Fruit fly (Drosophila melanogaster): Measurements from ENCODE around the gene CG13054.

Gene CG13054

dm6 chr3L:16217935-16218334 lies 39.1 kb downstream of the CG13054 start:
- TF ChIP-seq fru (GFP tag; optimal IDR thresholded peaks at IDR 0.05) (peak; percentile 17), Myc (optimal IDR thresholded peaks at IDR 0.05) (no peak)

- TF ChIP-seq lola (GFP tag; optimal IDR thresholded peaks at IDR 0.05) (no peak), Hr78 (GFP tag; optimal IDR thresholded peaks at IDR 0.05) (no peak), sage (GFP tag; optimal IDR thresholded peaks at IDR 0.05) (no peak), dmrt93B (GFP tag; optimal IDR thresholded peaks at IDR 0.05) (no peak), N (GFP tag; optimal IDR thresholded peaks at IDR 0.05) (no peak), OdsH (GFP tag; optimal IDR thresholded peaks at IDR 0.05) (no peak), sv (GFP tag; optimal IDR thresholded peaks at IDR 0.05) (no peak), Jra (GFP tag; optimal IDR thresholded peaks at IDR 0.05) (no peak), Sp1 (GFP tag; optimal IDR thresholded peaks at IDR 0.05) (no peak), pan (optimal IDR thresholded peaks at IDR 0.05) (no peak), br (GFP tag; optimal IDR thresholded peaks at IDR 0.05) (no peak), tai (GFP tag; optimal IDR thresholded peaks at IDR 0.05) (no peak), woc (GFP tag; optimal IDR thresholded peaks at IDR 0.05) (no peak), Mio (GFP tag; optimal IDR thresholded peaks at IDR 0.05) (no peak), Rel (GFP tag; optimal IDR thresholded peaks at IDR 0.05) (no peak), Rel (tag; optimal IDR thresholded peaks at IDR 0.05) (no peak)
Observed at dm6 chr3L:16217203-16217602, 39.8 kb downstream of the CG13054 start, which contains the start of gene CG13073. TSS of gene CG13073 (minus strand) at chr3L:16217303.

- TF ChIP-seq br (GFP tag; optimal IDR thresholded peaks at IDR 0.05) (peak; percentile 7), fru (GFP tag; optimal IDR thresholded peaks at IDR 0.05) (peak; percentile 39), psq (GFP tag; optimal IDR thresholded peaks at IDR 0.05) (peak; percentile 53), Sp1 (GFP tag; optimal IDR thresholded peaks at IDR 0.05) (peak; percentile 4), Vsx2 (GFP tag; optimal IDR thresholded peaks at IDR 0.05; ENCODE audit: partially characterized antibody) (no peak), dsf (GFP tag; optimal IDR thresholded peaks at IDR 0.05; ENCODE audit: borderline replicate concordance) (no peak), Abd-B (GFP tag; optimal IDR thresholded peaks at IDR 0.05) (no peak), sv (GFP tag; optimal IDR thresholded peaks at IDR 0.05) (no peak), Rel (GFP tag; optimal IDR thresholded peaks at IDR 0.05) (peak; percentile 16), Rel (tag; optimal IDR thresholded peaks at IDR 0.05) (no peak), Hnf4 (GFP tag; optimal IDR thresholded peaks at IDR 0.05) (no peak)
Observed at dm6 chr3L:16215816-16216215, 41.2 kb downstream of the CG13054 start.

- TF ChIP-seq sage (GFP tag; optimal IDR thresholded peaks at IDR 0.05): no peak
Observed at dm6 chr3L:16215411-16215810, 41.6 kb downstream of the CG13054 start.

dm6 chr3L:16214533-16215207 lies 42.3 kb downstream of the CG13054 start:
- no peak for TF ChIP-seq woc (GFP tag; optimal IDR thresholded peaks at IDR 0.05)
- TF ChIP-seq ey (GFP tag; optimal IDR thresholded peaks at IDR 0.05): no peak
- TF ChIP-seq h (GFP tag; optimal IDR thresholded peaks at IDR 0.05): no peak
- TF ChIP-seq Rel (GFP tag; optimal IDR thresholded peaks at IDR 0.05): no peak
- no peak for TF ChIP-seq Rel (tag; optimal IDR thresholded peaks at IDR 0.05)
- no peak for TF ChIP-seq CrebA (GFP tag; optimal IDR thresholded peaks at IDR 0.05; ENCODE audit: borderline replicate concordance)
- TF ChIP-seq CG32264 (GFP tag; optimal IDR thresholded peaks at IDR 0.05): no peak

- TF ChIP-seq h (GFP tag; optimal IDR thresholded peaks at IDR 0.05) (no peak), Dif (GFP tag; optimal IDR thresholded peaks at IDR 0.05; ENCODE audit: partially characterized antibody) (no peak), rgr (GFP tag; optimal IDR thresholded peaks at IDR 0.05) (no peak), usp (GFP tag; optimal IDR thresholded peaks at IDR 0.05) (no peak), lola (GFP tag; optimal IDR thresholded peaks at IDR 0.05) (no peak), Dfd (GFP tag; optimal IDR thresholded peaks at IDR 0.05) (no peak), Mio (GFP tag; optimal IDR thresholded peaks at IDR 0.05) (no peak), sv (GFP tag; optimal IDR thresholded peaks at IDR 0.05) (no peak), HLH106 (tag; optimal IDR thresholded peaks at IDR 0.05) (no peak), ey (GFP tag; optimal IDR thresholded peaks at IDR 0.05) (no peak), jim (GFP tag; optimal IDR thresholded peaks at IDR 0.05) (no peak), CG9705 (GFP tag; optimal IDR thresholded peaks at IDR 0.05) (no peak), N (GFP tag; optimal IDR thresholded peaks at IDR 0.05) (no peak)
Observed at dm6 chr3L:16213201-16213600, 43.8 kb downstream of the CG13054 start.

All from whole organism, wandering third instar larva.